Fruit fly (Drosophila melanogaster): ENCODE data around the gene CG44422.

The CG44422 gene

dm6 chrX:11326213-11326731 is 23.7 kb upstream of the CG44422 start (continued):
- peak; percentile 47 for TF ChIP-seq pb (GFP tag; optimal IDR thresholded peaks at IDR 0.05)
- peak; percentile 65 for TF ChIP-seq CG2712 (tag; optimal IDR thresholded peaks at IDR 0.05)
- TF ChIP-seq CG34376 (GFP tag; optimal IDR thresholded peaks at IDR 0.05): peak; percentile 54
- no peak for TF ChIP-seq h (optimal IDR thresholded peaks at IDR 0.05)
- peak; percentile 70 for TF ChIP-seq CG13424 (tag; optimal IDR thresholded peaks at IDR 0.05)
- TF ChIP-seq ab (GFP tag; optimal IDR thresholded peaks at IDR 0.05): no peak
- peak; percentile 84 for TF ChIP-seq CG2678 (tag; optimal IDR thresholded peaks at IDR 0.05)
- TF ChIP-seq Nf-YA (GFP tag; IDR thresholded peaks at IDR 0.05): no peak
- peak; percentile 24; the same call in 1 of the 2 replicates for TF ChIP-seq wor (GFP tag; IDR thresholded peaks at IDR 0.05)
- TF ChIP-seq chn (GFP tag; optimal IDR thresholded peaks at IDR 0.05): peak; percentile 26
- no peak for TF ChIP-seq fd102C (GFP tag; optimal IDR thresholded peaks at IDR 0.05)
- no peak for TF ChIP-seq B-H2 (GFP tag; optimal IDR thresholded peaks at IDR 0.05)
- TF ChIP-seq corto (GFP tag; optimal IDR thresholded peaks at IDR 0.05): peak; percentile 41
- no peak for TF ChIP-seq CG10431 (GFP tag; optimal IDR thresholded peaks at IDR 0.05)
- no peak for TF ChIP-seq Kr (GFP tag; optimal IDR thresholded peaks at IDR 0.05)
- 0 out of 2 replicates have a peak, but pooled peaks have one; percentile 62 for TF ChIP-seq Rfx (GFP tag; IDR thresholded peaks at IDR 0.05)
- peak; percentile 57 for TF ChIP-seq CG1529 (GFP tag; optimal IDR thresholded peaks at IDR 0.05)
- TF ChIP-seq CG17829 (tag; optimal IDR thresholded peaks at IDR 0.05): peak; percentile 48
- peak; percentile 35; the same call in 2 of the 3 replicates for TF ChIP-seq B-H1 (GFP tag; IDR thresholded peaks at IDR 0.05)
- TF ChIP-seq Ada2b (GFP tag; IDR thresholded peaks at IDR 0.05): peak; percentile 31; the same call in 1 of the 2 replicates
- peak; percentile 78 for TF ChIP-seq bcd (GFP tag; optimal IDR thresholded peaks at IDR 0.05)
- peak; percentile 56 for TF ChIP-seq sqz (GFP tag; optimal IDR thresholded peaks at IDR 0.05)
- peak; percentile 40; the same call in 1 of the 2 replicates for TF ChIP-seq Oaz (GFP tag; IDR thresholded peaks at IDR 0.05)
- TF ChIP-seq pho (GFP tag; optimal IDR thresholded peaks at IDR 0.05): peak; percentile 61
- peak; percentile 35 for TF ChIP-seq pnt (GFP tag; optimal IDR thresholded peaks at IDR 0.05)
- TF ChIP-seq CG18011 (GFP tag; optimal IDR thresholded peaks at IDR 0.05): peak; percentile 11
- peak; percentile 9 for TF ChIP-seq Dad (GFP tag; optimal IDR thresholded peaks at IDR 0.05)
- TF ChIP-seq CG17361 (GFP tag; IDR thresholded peaks at IDR 0.05): peak; percentile 79
- no peak for TF ChIP-seq CG3726 (GFP tag; IDR thresholded peaks at IDR 0.05)
- TF ChIP-seq schlank (tag; optimal IDR thresholded peaks at IDR 0.05): peak; percentile 65
- TF ChIP-seq disco-r (GFP tag; optimal IDR thresholded peaks at IDR 0.05): peak; percentile 20
- peak; percentile 68 for TF ChIP-seq oc (tag; optimal IDR thresholded peaks at IDR 0.05)
- TF ChIP-seq eve (GFP tag; optimal IDR thresholded peaks at IDR 0.05): no peak
- TF ChIP-seq NK7.1 (GFP tag; optimal IDR thresholded peaks at IDR 0.05): peak; percentile 36
- TF ChIP-seq Stat92E (GFP tag; optimal IDR thresholded peaks at IDR 0.05): no peak
- TF ChIP-seq CG32772 (GFP tag; IDR thresholded peaks at IDR 0.05): peak; percentile 51; the same call in 1 of the 2 replicates
- peak; percentile 60 for TF ChIP-seq gcm2 (GFP tag; optimal IDR thresholded peaks at IDR 0.05)
- peak; percentile 40 for TF ChIP-seq CG11723 (GFP tag; optimal IDR thresholded peaks at IDR 0.05)
- TF ChIP-seq CG14710 (tag; optimal IDR thresholded peaks at IDR 0.05): peak; percentile 46
- peak; percentile 42 for TF ChIP-seq CG15696 (tag; optimal IDR thresholded peaks at IDR 0.05)
- 0 out of 3 replicates have a peak, but pooled peaks have one; percentile 7 for TF ChIP-seq Optix (GFP tag; IDR thresholded peaks at IDR 0.05)
- peak; percentile 49; the same call in 1 of the 2 replicates for TF ChIP-seq vvl (GFP tag; IDR thresholded peaks at IDR 0.05)
- TF ChIP-seq run (tag; optimal IDR thresholded peaks at IDR 0.05): peak; percentile 47
- TF ChIP-seq CG8281 (tag; optimal IDR thresholded peaks at IDR 0.05): peak; percentile 26
- peak; percentile 33 for TF ChIP-seq Side (GFP tag; optimal IDR thresholded peaks at IDR 0.05)
- peak; percentile 60 for TF ChIP-seq Ssrp (tag; optimal IDR thresholded peaks at IDR 0.05)
- TF ChIP-seq MTF-1 (GFP tag; optimal IDR thresholded peaks at IDR 0.05; ENCODE audit: borderline replicate concordance): no peak
- peak; percentile 14 for TF ChIP-seq pros (GFP tag; optimal IDR thresholded peaks at IDR 0.05)
- TF ChIP-seq jumu (GFP tag; optimal IDR thresholded peaks at IDR 0.05): peak; percentile 55
- TF ChIP-seq CG6791 (GFP tag; IDR thresholded peaks at IDR 0.05; ENCODE audit: partially characterized antibody): no peak
